Fruit fly (Drosophila melanogaster) whole organism, wandering third instar larva: ENCODE results near the gene CG6168.

Source experiments
- Abd-B ChIP-seq: fragments of >200 bp; optimal IDR thresholded peaks from 2 replicates; lab custom pipeline; 2017; ENCODE audit warnings: missing biosample characterization, missing genetic modification characterization
- CG32264 ChIP-seq: fragments of 200-800 bp; sonication (Bioruptor generic); optimal IDR thresholded peaks from 2 replicates; lab custom pipeline; 2016; ENCODE audit warnings: missing biosample characterization, missing genetic modification characterization
- CG9705 ChIP-seq: fragments of 200-800 bp; sonication (Bioruptor generic); optimal IDR thresholded peaks from 2 replicates; lab custom pipeline; 2018; ENCODE audit warnings: missing biosample characterization, mild to moderate bottlenecking, missing genetic modification characterization
- CrebA ChIP-seq: fragments of 200-800 bp; sonication (Bioruptor generic); optimal IDR thresholded peaks from 2 replicates; lab custom pipeline; 2016; ENCODE audit warnings: missing biosample characterization, mild to moderate bottlenecking, missing genetic modification characterization, borderline replicate concordance
- Dfd ChIP-seq: fragments of >200 bp; optimal IDR thresholded peaks from 2 replicates; lab custom pipeline; 2017; ENCODE audit warnings: missing biosample characterization, missing genetic modification characterization
- Dif ChIP-seq: fragments of 200-275, 200-300 bp; sonication (Bioruptor generic); optimal IDR thresholded peaks from 2 replicates; lab custom pipeline; 2018; ENCODE audit warnings: missing biosample characterization, missing genetic modification characterization; ENCODE audit not compliant: partially characterized antibody
- GATAd ChIP-seq: sonication (Bioruptor generic); optimal IDR thresholded peaks from 2 replicates; lab custom pipeline; 2016; ENCODE audit warnings: missing biosample characterization, missing genetic modification characterization
- HLH106 ChIP-seq: fragments of 200-800 bp; optimal IDR thresholded peaks from 3 replicates; lab custom pipeline; 2019; ENCODE audit warnings: missing biosample characterization, mild to moderate bottlenecking, missing genetic modification characterization, moderate library complexity
- Hnf4 ChIP-seq: fragments of 200-800 bp; sonication (Bioruptor generic); optimal IDR thresholded peaks from 2 replicates; lab custom pipeline; 2016; ENCODE audit warnings: missing biosample characterization, mild to moderate bottlenecking, missing genetic modification characterization
- Hr78 ChIP-seq: fragments of >200 bp; optimal IDR thresholded peaks from 2 replicates; lab custom pipeline; 2017; ENCODE audit warnings: missing biosample characterization, missing genetic modification characterization
- Hr83 ChIP-seq: fragments of 200-300 bp; sonication (Bioruptor generic); optimal IDR thresholded peaks from 2 replicates; lab custom pipeline; 2016; ENCODE audit warnings: missing biosample characterization, mild to moderate bottlenecking, missing genetic modification characterization, moderate library complexity; ENCODE audit not compliant: poor library complexity, severe bottlenecking
- Jra ChIP-seq: sonication (Bioruptor generic); optimal IDR thresholded peaks from 2 replicates; lab custom pipeline; 2016; ENCODE audit warnings: missing biosample characterization, missing genetic modification characterization
- Mio ChIP-seq: sonication (Bioruptor generic); optimal IDR thresholded peaks from 2 replicates; lab custom pipeline; 2016; ENCODE audit warnings: missing biosample characterization, missing genetic modification characterization
- Myc ChIP-seq: fragments of >200 bp; optimal IDR thresholded peaks from 2 replicates; lab custom pipeline; 2017
- N ChIP-seq: fragments of >200 bp; optimal IDR thresholded peaks from 2 replicates; lab custom pipeline; 2018; ENCODE audit warnings: missing biosample characterization, missing external identifiers, missing genetic modification characterization
- OdsH ChIP-seq: fragments of 200-800 bp; sonication (Bioruptor generic); optimal IDR thresholded peaks from 2 replicates; lab custom pipeline; 2016; ENCODE audit warnings: missing biosample characterization, mild to moderate bottlenecking, missing genetic modification characterization
- Rel ChIP-seq, 2 experiments: fragments of 200-800 bp; sonication (Bioruptor generic) in 1 of 2; optimal IDR thresholded peaks; 2 replicates in 1 of 2; 3 replicates in 1 of 2; lab custom pipeline; 2016 to 2019; ENCODE audit warnings: mild to moderate bottlenecking in 2 of 2, missing biosample characterization in 2 of 2, missing genetic modification characterization in 2 of 2, moderate library complexity in 1 of 2
- Sp1 ChIP-seq: fragments of 200-800 bp; sonication (Bioruptor generic); optimal IDR thresholded peaks from 3 replicates; lab custom pipeline; 2019; ENCODE audit warnings: missing biosample characterization, mild to moderate bottlenecking, missing genetic modification characterization, moderate library complexity
- Vsx2 ChIP-seq: fragments of 200-300, 225-300 bp; sonication (Bioruptor generic); optimal IDR thresholded peaks from 2 replicates; lab custom pipeline; 2018; ENCODE audit warnings: missing biosample characterization, missing genetic modification characterization; ENCODE audit not compliant: partially characterized antibody
- br ChIP-seq: fragments of 200-800 bp; sonication (Bioruptor generic); optimal IDR thresholded peaks from 2 replicates; lab custom pipeline; 2016; ENCODE audit warnings: missing biosample characterization, missing genetic modification characterization
- brk ChIP-seq: fragments of 200-800 bp; sonication (Bioruptor generic); optimal IDR thresholded peaks from 2 replicates; lab custom pipeline; 2016; ENCODE audit warnings: missing biosample characterization, mild to moderate bottlenecking, missing genetic modification characterization
- dl ChIP-seq, 2 experiments: fragments of 175-275, 200-275 bp in 1 of 2; fragments of 200-275 bp in 1 of 2; sonication (Bioruptor generic); optimal IDR thresholded peaks; lab custom pipeline; 2018; ENCODE audit warnings: mild to moderate bottlenecking in 2 of 2, missing biosample characterization in 2 of 2, missing genetic modification characterization in 2 of 2, moderate library complexity in 2 of 2; ENCODE audit not compliant: partially characterized antibody in 2 of 2, insufficient read depth in 1 of 2
- dmrt93B ChIP-seq: fragments of 200-800 bp; sonication (Bioruptor generic); optimal IDR thresholded peaks from 2 replicates; lab custom pipeline; 2018; ENCODE audit warnings: missing biosample characterization, mild to moderate bottlenecking, missing genetic modification characterization
- dsf ChIP-seq: sonication (Bioruptor generic); optimal IDR thresholded peaks from 2 replicates; lab custom pipeline; 2016; ENCODE audit warnings: missing biosample characterization, missing genetic modification characterization, borderline replicate concordance
- ey ChIP-seq: fragments of 200-800 bp; sonication (Bioruptor generic); optimal IDR thresholded peaks from 2 replicates; lab custom pipeline; 2016; ENCODE audit warnings: missing biosample characterization, missing genetic modification characterization
- foxo ChIP-seq, 2 experiments: fragments of 200-800 bp; sonication (Bioruptor generic); optimal IDR thresholded peaks; 2 replicates in 1 of 2; 3 replicates in 1 of 2; lab custom pipeline; 2016 to 2017; ENCODE audit warnings: missing biosample characterization in 2 of 2, missing genetic modification characterization in 2 of 2
- fru ChIP-seq: fragments of 200-800 bp; sonication (Bioruptor generic); optimal IDR thresholded peaks from 3 replicates; lab custom pipeline; 2016; ENCODE audit warnings: missing biosample characterization, mild to moderate bottlenecking, missing genetic modification characterization
- h ChIP-seq: fragments of 200-800 bp; sonication (Bioruptor generic); optimal IDR thresholded peaks from 3 replicates; lab custom pipeline; 2016; ENCODE audit warnings: missing biosample characterization, mild to moderate bottlenecking, missing genetic modification characterization
- jim ChIP-seq: fragments of 175-275, 200-325 bp; sonication (Bioruptor generic); optimal IDR thresholded peaks from 2 replicates; lab custom pipeline; 2016; ENCODE audit warnings: missing biosample characterization, mild to moderate bottlenecking, missing genetic modification characterization
- lola ChIP-seq: fragments of >200 bp; optimal IDR thresholded peaks from 2 replicates; lab custom pipeline; 2017; ENCODE audit warnings: missing biosample characterization, missing genetic modification characterization
- pan ChIP-seq: fragments of >200 bp; optimal IDR thresholded peaks from 2 replicates; lab custom pipeline; 2017
- psq ChIP-seq: fragments of 200-800 bp; sonication (Bioruptor generic); optimal IDR thresholded peaks from 3 replicates; lab custom pipeline; 2017; ENCODE audit warnings: missing biosample characterization, mild to moderate bottlenecking, missing genetic modification characterization, moderate library complexity
- rgr ChIP-seq: fragments of 200-800 bp; sonication (Bioruptor generic); optimal IDR thresholded peaks from 3 replicates; lab custom pipeline; 2016; ENCODE audit warnings: missing biosample characterization, mild to moderate bottlenecking, missing genetic modification characterization
- sage ChIP-seq: fragments of 200-800 bp; sonication (Bioruptor generic); optimal IDR thresholded peaks from 2 replicates; lab custom pipeline; 2016; ENCODE audit warnings: missing biosample characterization, mild to moderate bottlenecking, missing genetic modification characterization
- sv ChIP-seq: fragments of 200-800 bp; sonication (Bioruptor generic); optimal IDR thresholded peaks from 3 replicates; lab custom pipeline; 2016; ENCODE audit warnings: missing biosample characterization, missing genetic modification characterization
- tai ChIP-seq: sonication (Bioruptor generic); optimal IDR thresholded peaks from 2 replicates; lab custom pipeline; 2016; ENCODE audit warnings: missing biosample characterization, missing genetic modification characterization
- usp ChIP-seq: fragments of >200 bp; optimal IDR thresholded peaks from 2 replicates; lab custom pipeline; 2017; ENCODE audit warnings: missing biosample characterization, missing genetic modification characterization
- woc ChIP-seq: sonication (Bioruptor generic); optimal IDR thresholded peaks from 2 replicates; lab custom pipeline; 2016; ENCODE audit warnings: missing biosample characterization, mild to moderate bottlenecking, missing genetic modification characterization

Gene CG6168

DNA sequence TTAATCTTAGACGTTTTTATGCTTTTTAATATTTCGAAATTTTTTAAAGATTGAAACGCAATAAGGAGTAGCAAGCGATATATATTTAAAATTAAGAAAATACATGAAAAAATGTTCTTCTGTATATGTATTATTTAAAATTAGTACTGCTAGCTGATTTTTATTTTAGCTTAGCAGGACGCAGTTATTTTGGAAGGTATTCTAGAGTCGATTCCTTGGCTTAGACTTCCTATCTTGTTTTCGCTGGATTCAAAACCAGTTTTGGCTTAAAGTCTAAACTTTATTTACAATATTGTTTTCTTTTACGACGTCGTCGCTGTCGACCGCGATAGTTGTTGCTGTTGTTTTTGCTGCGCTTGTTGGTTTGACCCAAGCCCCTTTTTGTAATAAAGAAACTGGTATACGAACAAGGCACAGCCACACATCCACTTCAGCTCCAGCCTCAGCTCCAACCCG, 7.5 kb upstream of the CG6168 start:
- TF ChIP-seq fru (peak; percentile 12), ey (GFP tag; lab: Kevin White, UChicago) (peak; percentile 53), Dfd (GFP tag; lab: Kevin White, UChicago) (no peak), pan (lab: Kevin White, UChicago) (peak; percentile 62), sage (GFP tag; lab: Kevin White, UChicago) (peak; percentile 51), dmrt93B (GFP tag; lab: Kevin White, UChicago) (peak; percentile 56), Rel (GFP tag; optimal IDR thresholded peaks at IDR 0.05; lab: Kevin White, UChicago) (peak; percentile 58), Rel (tag; optimal IDR thresholded peaks at IDR 0.05; lab: Kevin White, UChicago) (no peak), CrebA (no peak), lola (GFP tag; lab: Kevin White, UChicago) (no peak), woc (peak; percentile 79), Sp1 (GFP tag; lab: Kevin White, UChicago) (peak; percentile 85), Vsx2 (GFP tag; lab: Kevin White, UChicago) (no peak), Mio (GFP tag; lab: Kevin White, UChicago) (no peak), OdsH (GFP tag; lab: Kevin White, UChicago) (peak; percentile 74), Abd-B (no peak), jim (GFP tag; lab: Kevin White, UChicago) (no peak), Hr78 (no peak), Dif (GFP tag; lab: Kevin White, UChicago) (no peak), HLH106 (tag; lab: Kevin White, UChicago) (peak; percentile 80), brk (GFP tag; lab: Kevin White, UChicago) (peak; percentile 64), Hnf4 (GFP tag; lab: Kevin White, UChicago) (peak; percentile 15), Myc (lab: Kevin White, UChicago) (no peak), dl (GFP tag; optimal IDR thresholded peaks at IDR 0.05; lab: Kevin White, UChicago; ENCODE audit: insufficient read depth in 1 of 2, partially characterized antibody in 2 of 2) (no peak), br (GFP tag; lab: Kevin White, UChicago) (peak; percentile 12), CG32264 (no peak), sv (GFP tag; lab: Kevin White, UChicago) (no peak), foxo (GFP tag; optimal IDR thresholded peaks at IDR 0.05; lab: Kevin White, UChicago) (peak in 1 of 2 experiments; percentile 75), h (peak; percentile 58), psq (GFP tag; lab: Kevin White, UChicago) (peak; percentile 65), N (no peak), GATAd (GFP tag; lab: Kevin White, UChicago) (no peak), Hr83 (GFP tag; lab: Kevin White, UChicago) (no peak), rgr (GFP tag; lab: Kevin White, UChicago) (peak; percentile 53), tai (no peak), usp (GFP tag; lab: Kevin White, UChicago) (no peak), Jra (GFP tag; lab: Kevin White, UChicago) (no peak), dsf (GFP tag; lab: Kevin White, UChicago) (no peak), CG9705 (GFP tag; lab: Kevin White, UChicago) (no peak)
- TF ChIP-seq, all 38 proteins: peak for 17

DNA sequence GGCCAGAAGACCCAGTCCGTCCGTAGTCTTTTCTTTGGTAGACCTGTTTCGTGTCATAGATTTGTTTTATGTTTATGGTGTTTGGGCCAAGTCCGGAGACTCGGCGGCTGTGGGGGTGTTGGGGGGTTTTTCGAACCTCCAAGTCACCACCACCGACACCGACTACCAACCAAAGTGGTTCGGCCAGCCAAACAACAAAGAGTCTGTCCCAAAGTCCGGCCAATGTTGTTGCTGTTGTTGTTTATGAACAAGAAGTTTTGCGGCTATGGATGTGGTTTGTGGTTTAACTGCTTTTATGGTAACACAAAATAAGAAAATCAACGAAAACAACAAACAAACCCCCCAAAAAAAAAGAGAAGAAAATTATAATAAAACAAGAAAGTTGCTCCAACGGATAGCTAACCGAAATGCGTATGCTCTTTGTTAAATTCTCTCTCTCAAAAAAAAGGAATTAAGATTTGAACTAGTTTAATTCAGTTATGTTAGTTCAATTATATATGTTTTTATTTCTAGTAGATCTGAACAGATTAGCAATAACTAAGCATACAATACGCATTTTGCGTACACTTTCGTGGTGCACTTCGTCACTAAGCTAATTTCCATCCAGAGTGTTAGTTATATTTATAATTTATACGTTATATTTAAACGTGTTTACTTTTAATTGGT, 6.6 kb upstream of the CG6168 start:
- TF ChIP-seq CrebA (peak; percentile 7), Sp1 (GFP tag; lab: Kevin White, UChicago) (peak; percentile 73), ey (GFP tag; lab: Kevin White, UChicago) (peak; percentile 15), HLH106 (tag; lab: Kevin White, UChicago) (peak; percentile 67), dmrt93B (GFP tag; lab: Kevin White, UChicago) (peak; percentile 59), brk (GFP tag; lab: Kevin White, UChicago) (no peak), psq (GFP tag; lab: Kevin White, UChicago) (peak; percentile 25), Hr83 (GFP tag; lab: Kevin White, UChicago) (no peak), pan (lab: Kevin White, UChicago) (no peak), foxo (GFP tag; optimal IDR thresholded peaks at IDR 0.05; lab: Kevin White, UChicago) (peak in 1 of 2 experiments; percentile 13), Mio (GFP tag; lab: Kevin White, UChicago) (no peak), sage (GFP tag; lab: Kevin White, UChicago) (no peak), h (peak; percentile 46), Myc (lab: Kevin White, UChicago) (no peak), tai (no peak), Abd-B (no peak), dl (GFP tag; optimal IDR thresholded peaks at IDR 0.05; lab: Kevin White, UChicago; ENCODE audit: insufficient read depth in 1 of 2, partially characterized antibody in 2 of 2) (no peak), CG32264 (no peak), lola (GFP tag; lab: Kevin White, UChicago) (no peak), Jra (GFP tag; lab: Kevin White, UChicago) (no peak), Rel (GFP tag; optimal IDR thresholded peaks at IDR 0.05; lab: Kevin White, UChicago) (peak; percentile 48), Rel (tag; optimal IDR thresholded peaks at IDR 0.05; lab: Kevin White, UChicago) (peak; percentile 19), fru (peak; percentile 26), Vsx2 (GFP tag; lab: Kevin White, UChicago) (peak; percentile 35), Dif (GFP tag; lab: Kevin White, UChicago) (peak; percentile 49), br (GFP tag; lab: Kevin White, UChicago) (no peak), woc (peak; percentile 12), N (no peak)
